Worm (Caenorhabditis elegans): ENCODE data around the gene R05F9.7.

DNA sequence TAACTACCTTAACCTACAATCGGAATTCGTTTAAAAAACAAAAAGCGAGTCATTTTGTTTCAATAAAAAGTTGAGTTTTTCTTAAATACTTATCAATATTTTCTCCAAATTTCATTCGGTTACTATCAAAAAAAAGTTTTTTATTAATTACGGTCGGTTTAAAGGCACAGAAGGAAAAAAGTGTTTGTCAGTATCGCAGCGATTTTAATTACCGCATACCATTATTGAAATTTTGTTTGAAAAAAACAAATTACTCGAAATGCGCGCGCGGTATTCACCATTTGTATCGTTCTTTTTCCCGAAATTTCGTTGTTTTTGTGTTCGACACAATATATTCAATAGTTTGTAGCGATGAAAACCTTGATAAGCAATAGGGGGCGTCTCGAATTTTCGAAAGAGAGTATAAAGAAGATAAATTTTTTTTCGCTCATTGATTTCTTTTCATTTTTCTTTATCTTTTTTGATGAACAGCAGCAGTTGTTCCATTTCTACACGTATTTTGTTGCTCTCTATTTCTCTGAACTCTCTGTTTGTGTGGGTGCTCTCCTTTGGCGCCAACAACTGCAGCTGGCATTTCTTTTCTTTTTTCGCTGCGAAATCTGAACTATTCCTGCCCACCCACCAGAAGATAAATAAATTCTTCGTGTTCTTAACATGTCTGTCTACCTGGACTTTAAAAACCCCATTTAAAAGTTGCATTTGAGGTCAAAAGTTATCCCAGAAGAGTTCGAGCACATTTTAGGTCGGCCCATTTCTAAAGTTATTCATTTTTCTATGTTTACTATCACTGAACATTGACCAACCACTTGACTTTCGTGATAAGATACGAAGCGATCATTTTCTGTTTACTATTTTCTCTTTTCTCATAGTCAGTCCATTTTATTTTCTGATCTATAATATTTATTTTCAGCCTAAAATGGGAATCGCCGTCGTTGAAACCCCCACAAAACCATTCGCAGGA lies 2.7 kb downstream of the R05F9.7 start, which contains the start of gene pgm-1:
- TF ChIP-seq klf-2 (GFP tag; conservative IDR thresholded peaks at IDR 0.05) (no peak), flt-1 (GFP tag; IDR thresholded peaks at IDR 0.05) (no peak), ref-1 (GFP tag; conservative IDR thresholded peaks at IDR 0.05) (no peak), tab-1 (GFP tag; IDR thresholded peaks at IDR 0.05) (no peak), cog-1 (tag; optimal IDR thresholded peaks at IDR 0.05) (no peak), ztf-23 (GFP tag; IDR thresholded peaks at IDR 0.05) (no peak), ztf-29 (GFP tag; IDR thresholded peaks at IDR 0.05) (no peak), med-1 (GFP tag; optimal IDR thresholded peaks at IDR 0.05; ENCODE audit: insufficient read depth) (no peak)
